Fruit fly (Drosophila melanogaster) S2 (cell line): ENCODE results near the gene Nmd3.

Experiments used
- CG8478 ChIP-seq: fragments of >200 bp; optimal IDR thresholded peaks from 2 replicates; lab custom pipeline; 2018
- CTCF ChIP-seq, 2 experiments: fragments of >200 bp; optimal IDR thresholded peaks; 2 replicates each; lab custom pipeline; 2018

Gene Nmd3

dm6 chrX:2184563-2184962 lies at the start of gene Nmd3, which contains the start of gene CG17776:
Nmd3 (minus strand) TSS chrX:2184668.
CG17776 (plus strand) TSS chrX:2184725.
- TF ChIP-seq CG8478 (lab: Kevin White, UChicago) (no peak), CTCF (optimal IDR thresholded peaks at IDR 0.05; lab: Kevin White, UChicago) (no peak)

DNA sequence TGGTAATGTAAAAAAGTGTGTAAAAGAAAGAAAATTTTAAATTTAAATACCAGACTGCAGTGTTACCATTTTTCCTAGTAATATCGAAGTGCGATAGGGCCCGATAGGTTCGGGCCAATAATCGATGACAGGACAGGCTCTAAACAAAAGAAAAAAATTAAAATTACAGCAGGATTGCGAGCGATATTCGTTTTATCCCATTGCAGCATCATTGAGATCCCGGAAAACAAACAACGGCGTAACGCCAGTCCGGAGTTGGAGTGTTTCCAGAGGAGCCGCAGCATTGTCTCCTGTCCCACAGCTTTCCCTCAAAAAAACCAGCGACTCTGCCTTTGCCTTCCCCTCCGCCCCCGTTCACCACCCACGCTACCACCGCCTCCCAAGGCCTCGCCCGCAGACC lies 40.7 kb upstream of the Nmd3 start, which contains the start of gene pcx:
Gene pcx (plus strand): TSS at position 159 of the 400 bp plus-strand sequence.
- TF ChIP-seq CTCF (optimal IDR thresholded peaks at IDR 0.05; lab: Kevin White, UChicago) (no peak), CG8478 (lab: Kevin White, UChicago) (no peak)

- TF ChIP-seq CTCF (optimal IDR thresholded peaks at IDR 0.05; lab: Kevin White, UChicago): no peak
- no peak for TF ChIP-seq CG8478 (lab: Kevin White, UChicago)
Measured at dm6 chrX:2223454-2223853, 39.0 kb upstream of the Nmd3 start, which contains the start of gene CG14052. CG14052 (plus strand) TSS chrX:2223754.

DNA sequence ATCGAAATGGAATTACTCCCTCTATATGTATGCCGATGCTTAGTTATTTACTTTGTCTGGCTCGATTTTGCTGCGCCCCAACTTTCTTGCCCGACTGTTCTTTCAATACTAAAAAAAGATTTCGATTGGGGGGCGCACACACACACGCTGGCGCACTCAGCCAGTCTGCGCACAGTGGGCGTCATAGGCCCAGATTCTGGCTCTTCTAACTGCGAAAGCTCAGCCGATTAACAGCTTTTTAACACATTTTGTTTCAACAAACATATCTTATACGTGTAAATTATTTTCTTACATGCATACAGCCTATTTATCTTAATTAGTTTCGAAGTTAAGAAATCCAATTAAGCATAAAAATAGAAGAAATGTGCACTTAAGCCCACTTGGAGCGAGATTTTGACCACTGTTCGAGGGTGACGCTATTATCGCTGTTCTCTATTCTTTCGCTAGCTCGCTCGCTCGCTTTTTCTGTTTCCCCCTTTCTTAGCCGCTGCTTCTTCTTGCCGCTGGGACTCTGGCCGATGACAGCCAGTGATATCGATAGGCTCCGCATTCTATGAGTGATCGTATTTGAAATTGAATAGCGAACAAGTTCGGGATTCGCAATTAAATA lies 37.8 kb upstream of the Nmd3 start, which contains the start of gene Vinc:
Gene Vinc (minus strand): TSS at position 387 of the 610 bp plus-strand sequence.
- TF ChIP-seq CTCF (optimal IDR thresholded peaks at IDR 0.05; lab: Kevin White, UChicago) (no peak), CG8478 (lab: Kevin White, UChicago) (no peak)

DNA sequence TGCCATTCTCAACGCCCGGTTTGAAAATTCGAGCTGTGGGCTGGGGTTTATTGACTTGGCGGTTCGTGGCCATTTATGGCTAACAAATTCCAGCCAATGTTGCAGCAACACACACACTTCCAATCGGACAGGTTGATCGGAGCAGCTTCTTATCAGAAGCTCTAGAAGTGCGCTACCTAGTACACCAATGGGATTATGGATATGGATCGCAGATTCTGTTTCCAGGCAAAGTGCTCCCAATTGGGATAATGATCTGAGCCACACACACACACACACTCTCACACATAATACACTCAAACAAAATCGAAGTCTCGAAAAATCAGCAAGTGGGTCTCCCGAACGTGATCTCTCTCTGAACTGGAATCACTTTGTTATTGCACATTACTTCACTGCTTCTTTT lies 37.1 kb upstream of the Nmd3 start:
- TF ChIP-seq CG8478 (lab: Kevin White, UChicago): no peak
- no peak for TF ChIP-seq CTCF (optimal IDR thresholded peaks at IDR 0.05; lab: Kevin White, UChicago)

DNA sequence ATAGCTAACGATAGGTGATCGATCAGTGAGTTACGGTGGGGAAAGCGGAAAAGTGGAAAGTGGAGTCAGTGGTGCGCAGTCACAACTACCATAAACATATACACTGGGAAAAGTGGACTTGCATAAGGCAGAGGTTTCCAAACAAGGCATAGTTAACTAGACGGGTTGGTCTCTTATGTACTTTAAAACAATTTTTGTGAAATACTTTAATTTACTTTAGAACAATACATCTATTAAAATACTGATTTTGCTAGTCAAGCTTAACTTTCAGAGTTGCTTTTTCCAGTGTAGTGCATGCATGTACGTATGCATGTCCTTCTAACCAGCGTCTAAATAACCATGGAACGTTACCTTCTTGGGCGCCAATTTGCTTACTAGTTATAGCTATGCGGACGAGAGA lies 35.4 kb upstream of the Nmd3 start:
- TF ChIP-seq CG8478 (lab: Kevin White, UChicago) (no peak), CTCF (optimal IDR thresholded peaks at IDR 0.05; lab: Kevin White, UChicago) (no peak)

DNA sequence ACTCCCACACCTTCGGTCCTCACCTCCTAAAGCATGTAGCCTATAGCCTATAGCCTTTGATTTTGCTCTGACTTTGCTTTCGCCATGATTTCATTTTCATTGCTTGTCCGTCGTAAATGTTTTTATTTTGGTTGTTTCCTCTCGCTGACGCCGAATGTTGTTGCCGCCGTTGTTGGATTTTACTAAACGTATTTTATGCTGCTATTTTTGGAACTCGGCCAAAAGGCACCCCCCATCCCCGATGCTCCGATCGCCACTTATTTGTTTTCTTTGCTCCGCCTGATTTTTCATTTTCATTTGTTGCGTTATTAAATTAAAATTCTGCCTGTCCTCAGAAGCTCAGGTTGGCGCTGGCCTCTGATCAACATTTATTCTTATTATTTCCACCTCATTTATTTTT lies 34.8 kb upstream of the Nmd3 start:
- TF ChIP-seq CG8478 (lab: Kevin White, UChicago): no peak
- no peak for TF ChIP-seq CTCF (optimal IDR thresholded peaks at IDR 0.05; lab: Kevin White, UChicago)

DNA sequence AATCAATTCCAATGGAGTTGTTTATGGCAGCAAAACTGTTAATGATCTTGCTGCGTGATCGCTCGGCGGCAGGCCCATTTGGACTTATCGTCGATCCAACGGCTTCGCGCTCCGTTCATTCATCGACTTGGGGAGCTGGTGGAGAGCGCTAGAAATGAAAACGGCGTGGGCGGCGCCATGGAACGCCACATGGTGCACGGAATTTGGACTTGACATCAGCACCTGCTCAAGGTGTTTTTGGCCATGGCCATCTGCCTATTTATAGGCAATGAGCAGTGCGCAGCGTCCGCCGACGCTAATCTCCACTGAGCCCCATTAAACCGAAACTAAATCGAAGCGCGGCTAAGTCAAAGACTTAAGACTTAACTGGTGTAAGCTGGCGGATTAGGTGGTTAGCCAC lies 34.0 kb upstream of the Nmd3 start:
- TF ChIP-seq CG8478 (lab: Kevin White, UChicago): no peak

DNA sequence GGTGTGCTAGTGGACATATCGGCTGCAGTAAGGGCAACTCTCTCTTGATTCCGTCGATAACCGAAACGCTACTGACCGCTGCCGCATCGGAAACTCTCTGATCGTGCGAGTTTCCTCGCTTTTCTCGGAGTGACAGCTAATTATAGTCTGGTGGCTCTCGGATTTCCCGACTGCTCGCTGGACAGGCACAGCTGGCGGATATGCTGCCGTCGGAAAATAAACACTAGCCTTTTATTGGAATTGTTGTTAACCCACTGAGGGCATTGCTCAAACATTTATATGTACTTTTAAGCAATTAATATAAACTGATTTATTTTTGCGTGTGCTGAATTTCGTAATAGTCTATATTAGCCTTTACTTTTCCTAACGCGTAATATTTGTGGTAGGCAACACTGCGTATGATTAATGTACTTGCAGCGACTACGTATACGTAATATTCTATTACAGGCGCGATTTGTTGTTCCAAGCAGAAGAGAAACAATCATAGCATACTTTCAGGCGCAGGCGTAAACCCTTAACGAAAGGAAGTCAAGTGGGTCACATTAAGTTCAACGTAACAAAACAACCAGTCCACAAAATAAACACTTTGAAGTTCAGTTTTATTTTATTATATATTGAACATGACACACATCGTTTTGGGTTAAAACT lies 29.4 kb upstream of the Nmd3 start, which contains the start of gene SmydA-8:
Gene SmydA-8 (minus strand): TSS at position 51 of the 648 bp plus-strand sequence.
- TF ChIP-seq CTCF (optimal IDR thresholded peaks at IDR 0.05; lab: Kevin White, UChicago): no peak
- TF ChIP-seq CG8478 (lab: Kevin White, UChicago): no peak

DNA sequence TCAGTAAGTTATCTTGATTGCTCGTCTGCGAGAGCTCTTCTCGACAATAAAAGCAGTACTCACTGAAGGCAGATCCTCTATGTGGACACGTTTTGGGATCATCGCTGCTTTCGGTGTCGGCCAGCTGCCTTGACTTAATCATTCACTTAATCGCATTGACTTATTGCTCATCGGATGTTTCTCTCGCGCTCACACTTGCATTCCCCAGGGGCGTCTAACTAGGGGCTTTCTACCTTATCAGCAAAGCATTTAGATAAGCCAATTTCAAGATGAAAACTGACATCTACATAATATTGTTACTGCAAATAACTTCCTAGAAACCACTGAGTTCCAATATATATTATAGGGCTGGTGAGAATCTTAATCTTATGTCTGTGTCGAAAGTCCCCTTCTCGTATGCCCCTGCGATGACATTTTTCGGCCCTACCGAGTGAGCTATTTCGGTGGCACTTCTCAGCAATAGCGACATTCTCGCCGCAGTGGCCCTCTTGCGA lies 27.9 kb upstream of the Nmd3 start:
- no peak for TF ChIP-seq CG8478 (lab: Kevin White, UChicago)
- TF ChIP-seq CTCF (optimal IDR thresholded peaks at IDR 0.05; lab: Kevin White, UChicago): no peak

DNA sequence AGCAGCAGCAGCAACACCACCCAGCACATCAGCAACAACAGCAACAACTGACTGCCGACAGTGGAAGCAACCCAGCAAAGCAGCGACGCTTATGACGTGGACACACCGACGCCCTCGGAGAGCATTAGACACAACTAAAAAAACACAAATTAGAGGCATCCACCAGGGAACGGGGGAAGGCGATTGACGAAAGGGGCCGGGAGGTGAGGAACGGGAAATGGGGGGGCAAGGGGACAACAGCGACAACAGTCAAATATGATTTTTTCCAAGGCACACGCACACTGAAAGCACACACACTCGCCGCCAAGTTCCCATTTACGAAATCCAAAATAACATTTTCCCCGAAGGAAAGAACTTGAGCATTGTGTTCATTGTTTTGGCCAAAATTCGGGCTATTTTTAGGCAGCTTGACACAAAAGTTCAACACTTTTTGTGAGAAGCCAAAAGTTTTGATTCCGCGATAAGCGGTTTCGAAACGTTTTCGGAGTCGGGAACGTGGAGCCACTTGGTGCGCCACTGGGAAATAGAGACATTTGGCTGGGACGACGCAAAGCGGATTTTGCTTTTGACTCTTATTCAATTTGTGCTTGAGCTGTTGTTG lies 24.3 kb upstream of the Nmd3 start:
- TF ChIP-seq CG8478 (lab: Kevin White, UChicago): no peak
- no peak for TF ChIP-seq CTCF (optimal IDR thresholded peaks at IDR 0.05; lab: Kevin White, UChicago)

DNA sequence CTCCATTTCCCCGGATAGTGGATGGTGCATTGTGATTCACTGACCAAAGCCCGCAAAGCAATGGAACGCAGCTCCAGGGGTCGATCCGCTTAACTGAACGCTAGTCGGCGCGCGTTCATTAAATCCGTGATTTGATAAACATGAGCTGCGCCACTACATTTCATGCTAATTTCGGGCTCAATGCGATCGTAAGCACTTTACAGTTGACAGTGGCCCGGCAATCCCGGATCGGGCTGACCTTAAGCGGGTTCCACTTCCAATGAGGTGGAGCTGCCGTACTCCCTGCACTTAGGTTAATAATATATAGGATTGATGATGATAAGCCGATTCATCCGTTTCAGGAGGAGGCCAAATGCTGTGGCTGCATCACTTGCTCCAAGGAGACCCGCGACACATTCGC lies 19.3 kb upstream of the Nmd3 start, which contains the start of gene FarO:
Gene FarO (minus strand): TSS at position 101 of the 400 bp plus-strand sequence.
- TF ChIP-seq CG8478 (lab: Kevin White, UChicago) (no peak), CTCF (optimal IDR thresholded peaks at IDR 0.05; lab: Kevin White, UChicago) (no peak)

DNA sequence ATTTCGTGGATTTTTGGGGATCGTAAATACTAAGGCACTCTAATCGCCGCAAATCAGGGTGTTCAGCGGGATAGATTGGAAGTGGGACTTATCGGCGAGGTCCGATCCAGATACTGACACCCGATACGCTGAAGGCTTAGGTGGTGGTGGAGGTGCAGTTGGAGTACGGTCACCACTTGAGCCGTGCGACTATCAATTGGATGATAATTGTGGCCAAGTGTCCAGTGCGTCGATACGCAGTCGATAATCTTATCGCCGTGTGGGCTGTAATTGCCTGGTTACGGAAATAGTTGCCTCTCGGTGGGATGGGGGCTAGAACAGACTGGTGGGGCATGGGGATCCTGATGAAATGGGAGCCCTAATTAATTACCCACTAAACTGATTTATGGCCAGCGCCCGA lies 14.8 kb upstream of the Nmd3 start:
- TF ChIP-seq CTCF (optimal IDR thresholded peaks at IDR 0.05; lab: Kevin White, UChicago) (no peak), CG8478 (lab: Kevin White, UChicago) (no peak)

dm6 chrX:2198272-2198571 lies 13.8 kb upstream of the Nmd3 start:
- TF ChIP-seq CG8478 (lab: Kevin White, UChicago) (no peak), CTCF (optimal IDR thresholded peaks at IDR 0.05; lab: Kevin White, UChicago) (no peak)
